Worm (Caenorhabditis elegans) whole organism, mixed stage, embryonic: Measurements from ENCODE around the gene sde-2.
A peak's percentile ranks its signal among the peaks of the same experiment; 100 is the strongest.

Experiments
- M03D4.4 ChIP-seq: sonication (generic microtip); optimal IDR thresholded peaks from 2 replicates; lab custom pipeline; 2017; ENCODE audit warnings: mild to moderate bottlenecking, missing genetic modification characterization, missing compliant biosample characterization
- bed-3 ChIP-seq: fragments of 200-800 bp; sonication (Bioruptor generic); optimal IDR thresholded peaks from 3 replicates; lab custom pipeline; 2018; ENCODE audit warnings: mild to moderate bottlenecking, missing genetic modification characterization, moderate library complexity, missing compliant biosample characterization
- ceh-43 ChIP-seq: fragments of 200-800 bp; sonication (Bioruptor generic); optimal IDR thresholded peaks from 2 replicates; lab custom pipeline; 2018; ENCODE audit warnings: mild to moderate bottlenecking, missing genetic modification characterization, moderate library complexity, missing compliant biosample characterization
- ceh-83 ChIP-seq: fragments of 200-800 bp; sonication (Bioruptor generic); optimal IDR thresholded peaks from 2 replicates; lab custom pipeline; 2018; ENCODE audit warnings: mild to moderate bottlenecking, missing genetic modification characterization, missing compliant biosample characterization
- ces-1 ChIP-seq: fragments of 150-350 bp; optimal IDR thresholded peaks from 2 replicates; lab custom pipeline; 2014; ENCODE audit warnings: missing biosample characterization, missing genetic modification reagents, missing genetic modification characterization
- cnd-1 ChIP-seq: fragments of 200-800 bp; sonication (Bioruptor generic); optimal IDR thresholded peaks from 2 replicates; lab custom pipeline; 2018; ENCODE audit warnings: mild to moderate bottlenecking, missing genetic modification characterization, missing compliant biosample characterization
- drap-1 ChIP-seq: fragments of 200-800 bp; sonication (Bioruptor generic); optimal IDR thresholded peaks from 3 replicates; lab custom pipeline; 2018; ENCODE audit warnings: mild to moderate bottlenecking, missing genetic modification characterization, missing compliant biosample characterization
- elt-1 ChIP-seq: sonication (generic microtip); optimal IDR thresholded peaks from 2 replicates; lab custom pipeline; 2017; ENCODE audit warnings: missing genetic modification characterization, mild to moderate bottlenecking, missing compliant biosample characterization, antibody characterized with exemption, moderate library complexity, borderline replicate concordance; ENCODE audit not compliant: insufficient read depth
- elt-3 ChIP-seq: fragments of 150-350 bp; optimal IDR thresholded peaks from 2 replicates; lab custom pipeline; 2014; ENCODE audit warnings: missing biosample characterization, missing genetic modification characterization
- flh-1 ChIP-seq: fragments of 200-800 bp; sonication (Bioruptor generic); optimal IDR thresholded peaks from 2 replicates; lab custom pipeline; 2018; ENCODE audit warnings: mild to moderate bottlenecking, missing genetic modification characterization, moderate library complexity, missing compliant biosample characterization
- ham-2 ChIP-seq: fragments of 200-800 bp; sonication (Bioruptor generic); optimal IDR thresholded peaks from 2 replicates; lab custom pipeline; 2018; ENCODE audit warnings: mild to moderate bottlenecking, missing genetic modification characterization, missing compliant biosample characterization
- hlh-1 ChIP-seq: fragments of 150-350 bp; optimal IDR thresholded peaks from 2 replicates; lab custom pipeline; 2014; ENCODE audit warnings: missing biosample characterization, missing genetic modification reagents, missing genetic modification characterization
- lin-13 ChIP-seq: fragments of 150-350 bp; optimal IDR thresholded peaks from 2 replicates; lab custom pipeline; 2014; ENCODE audit warnings: missing biosample characterization, missing genetic modification characterization
- lin-32 ChIP-seq: fragments of 200-800 bp; sonication (Bioruptor generic); optimal IDR thresholded peaks from 2 replicates; lab custom pipeline; 2018; ENCODE audit warnings: mild to moderate bottlenecking, missing genetic modification characterization, missing compliant biosample characterization
- mab-5 ChIP-seq: fragments of 150-350 bp; optimal IDR thresholded peaks from 2 replicates; lab custom pipeline; 2014; ENCODE audit warnings: missing biosample characterization, missing genetic modification characterization
- mep-1 ChIP-seq: fragments of 150-350 bp; optimal IDR thresholded peaks from 2 replicates; lab custom pipeline; 2017; ENCODE audit warnings: missing biosample characterization, missing genetic modification reagents, missing genetic modification characterization, inconsistent platforms
- nhr-12 ChIP-seq: fragments of 150-350 bp; optimal IDR thresholded peaks from 2 replicates; lab custom pipeline; 2014; ENCODE audit warnings: missing biosample characterization, missing genetic modification characterization
- nhr-2 ChIP-seq: fragments of 150-350 bp; optimal IDR thresholded peaks from 2 replicates; lab custom pipeline; 2014; ENCODE audit warnings: missing biosample characterization, missing genetic modification characterization
- nhr-237 ChIP-seq: fragments of 150-350 bp; optimal IDR thresholded peaks from 2 replicates; lab custom pipeline; 2014; ENCODE audit warnings: missing biosample characterization, missing genetic modification characterization
- nhr-28 ChIP-seq: fragments of 150-350 bp; optimal IDR thresholded peaks from 2 replicates; lab custom pipeline; 2014; ENCODE audit warnings: missing biosample characterization, missing genetic modification characterization
- nhr-76 ChIP-seq: sonication (generic microtip); optimal IDR thresholded peaks from 2 replicates; lab custom pipeline; 2017; ENCODE audit warnings: missing biosample characterization, missing genetic modification characterization
- sem-2 ChIP-seq: fragments of 200-800 bp; sonication (Bioruptor generic); optimal IDR thresholded peaks from 2 replicates; lab custom pipeline; 2018; ENCODE audit warnings: mild to moderate bottlenecking, missing genetic modification characterization, missing compliant biosample characterization
- snpc-4 ChIP-seq: fragments of 150-350 bp; optimal IDR thresholded peaks from 2 replicates; lab custom pipeline; 2014; ENCODE audit warnings: missing biosample characterization, missing genetic modification characterization
- sptf-1 ChIP-seq: sonication (generic microtip); optimal IDR thresholded peaks from 2 replicates; lab custom pipeline; 2017; ENCODE audit warnings: mild to moderate bottlenecking, missing genetic modification characterization, moderate library complexity, missing compliant biosample characterization
- unc-120 ChIP-seq: sonication (generic microtip); optimal IDR thresholded peaks from 2 replicates; lab custom pipeline; 2017; ENCODE audit warnings: missing genetic modification characterization, missing compliant biosample characterization; ENCODE audit not compliant: poor library complexity, severe bottlenecking
- unc-62 ChIP-seq: fragments of 150-350 bp; optimal IDR thresholded peaks from 2 replicates; lab custom pipeline; 2014; ENCODE audit warnings: missing biosample characterization, missing genetic modification reagents, missing genetic modification characterization
- zip-8 ChIP-seq: fragments of 150-350 bp; optimal IDR thresholded peaks from 2 replicates; lab custom pipeline; 2014; ENCODE audit warnings: missing biosample characterization, missing genetic modification characterization
- ztf-11 ChIP-seq: fragments of 150-350 bp; optimal IDR thresholded peaks from 2 replicates; lab custom pipeline; 2014; ENCODE audit warnings: missing biosample characterization, missing genetic modification characterization

Gene sde-2

DNA sequence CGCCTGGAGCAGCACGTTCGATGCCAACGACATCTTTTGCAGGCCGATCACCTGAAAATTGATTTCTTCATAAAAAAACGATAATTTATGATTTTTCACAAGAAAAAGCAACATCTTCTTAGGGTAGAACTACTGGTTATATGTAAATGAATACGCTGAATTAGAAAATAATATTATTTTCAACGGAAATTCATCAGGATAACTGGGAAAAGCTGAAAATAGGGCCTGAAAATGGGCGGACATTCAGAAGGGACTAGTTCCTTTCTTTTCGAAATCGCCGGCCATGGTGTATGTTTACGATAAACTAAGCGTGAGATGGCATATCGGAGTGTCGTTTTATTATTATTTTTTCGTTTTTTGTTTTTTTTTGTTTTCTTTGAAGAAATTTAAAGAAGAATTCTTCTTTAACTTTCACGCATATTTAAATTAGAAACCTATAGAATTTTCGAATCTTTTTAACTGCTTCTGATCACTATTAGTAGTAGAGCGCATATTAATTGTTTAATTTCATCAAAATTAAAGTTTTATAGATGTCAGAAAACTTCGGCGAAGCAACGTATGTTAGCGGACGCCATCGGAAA, 1.8 kb upstream of the sde-2 start, which contains the start of the genes nduv-2 and F53F4.12:
Gene nduv-2 (minus strand): TSS at position 51 of the 581 bp plus-strand sequence.
Gene F53F4.12 (plus strand): TSS at position 531 of the 581 bp plus-strand sequence.
- no peak for TF ChIP-seq drap-1
- no peak for TF ChIP-seq ham-2 (GFP tag; lab: Kevin White, UChicago)
- no peak for TF ChIP-seq cnd-1
- no peak for TF ChIP-seq nhr-28 (tag; lab: Kevin White, UChicago)
- TF ChIP-seq flh-1: no peak
- TF ChIP-seq zip-8: no peak
- no peak for TF ChIP-seq ceh-83 (GFP tag; lab: Kevin White, UChicago)
- TF ChIP-seq ztf-11: no peak
- TF ChIP-seq mab-5 (tag; lab: Kevin White, UChicago): no peak
- no peak for TF ChIP-seq bed-3 (GFP tag; lab: Kevin White, UChicago)
- no peak for TF ChIP-seq unc-120 (tag; lab: Kevin White, UChicago)
- TF ChIP-seq nhr-12 (tag; lab: Kevin White, UChicago): no peak
- TF ChIP-seq sem-2: no peak

- TF ChIP-seq ztf-11: no peak
- TF ChIP-seq bed-3 (GFP tag; lab: Kevin White, UChicago): no peak
- TF ChIP-seq lin-32 (GFP tag; lab: Kevin White, UChicago): no peak
Observed at ce11 chrV:13634149-13634548, 6.8 kb downstream of the sde-2 start, which contains the start of gene H37A05.2. H37A05.2 (minus strand) TSS chrV:13634249.

DNA sequence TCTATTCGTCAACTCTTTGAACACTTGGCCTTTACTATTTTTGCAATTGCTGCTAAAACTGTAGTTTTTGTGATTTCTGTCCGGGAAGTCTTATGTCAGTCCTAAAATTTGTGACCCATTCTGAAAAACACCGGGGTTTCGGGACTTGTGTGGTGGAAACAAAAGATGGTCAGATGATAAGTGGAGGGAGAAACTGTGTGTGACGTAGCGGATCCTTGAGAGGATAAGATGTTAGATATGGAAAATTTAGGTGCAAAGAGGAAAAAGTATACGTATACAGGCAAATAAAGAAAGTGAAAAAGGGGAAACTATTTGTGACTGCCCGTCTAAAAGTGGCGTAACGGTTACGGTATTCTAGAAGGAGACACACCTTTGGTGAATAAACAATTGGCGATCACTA, 9.0 kb downstream of the sde-2 start:
- no peak for TF ChIP-seq unc-62 (GFP tag; lab: Kevin White, UChicago)
- no peak for TF ChIP-seq nhr-12 (tag; lab: Kevin White, UChicago)
- TF ChIP-seq nhr-2 (tag; lab: Kevin White, UChicago): no peak
- TF ChIP-seq elt-1 (tag; lab: Kevin White, UChicago): peak; percentile 71
- TF ChIP-seq nhr-28 (tag; lab: Kevin White, UChicago): no peak
- no peak for TF ChIP-seq zip-8

DNA sequence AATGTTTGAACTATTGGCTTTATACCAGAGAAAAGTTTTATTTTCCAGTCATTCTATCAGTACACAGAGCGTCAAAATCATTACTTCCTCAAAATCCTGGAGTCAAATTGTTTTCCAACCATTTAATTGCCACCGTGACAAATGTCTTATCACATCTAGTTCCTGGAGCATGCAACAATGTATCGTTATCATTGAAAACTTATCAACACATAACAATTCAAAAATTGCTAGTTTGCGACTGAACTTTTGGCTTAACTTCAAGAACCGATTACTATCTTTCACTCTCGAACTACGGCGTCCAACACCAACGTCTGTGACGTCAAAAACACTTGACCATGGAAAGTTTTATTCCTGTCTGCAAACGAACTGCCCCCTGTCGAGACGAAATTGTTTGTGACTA, 10.7 kb downstream of the sde-2 start:
- TF ChIP-seq sptf-1 (no peak), ceh-83 (GFP tag; lab: Kevin White, UChicago) (no peak), ceh-43 (no peak), ztf-11 (no peak), nhr-76 (tag; lab: Kevin White, UChicago) (no peak), elt-3 (tag; lab: Kevin White, UChicago) (no peak)

DNA sequence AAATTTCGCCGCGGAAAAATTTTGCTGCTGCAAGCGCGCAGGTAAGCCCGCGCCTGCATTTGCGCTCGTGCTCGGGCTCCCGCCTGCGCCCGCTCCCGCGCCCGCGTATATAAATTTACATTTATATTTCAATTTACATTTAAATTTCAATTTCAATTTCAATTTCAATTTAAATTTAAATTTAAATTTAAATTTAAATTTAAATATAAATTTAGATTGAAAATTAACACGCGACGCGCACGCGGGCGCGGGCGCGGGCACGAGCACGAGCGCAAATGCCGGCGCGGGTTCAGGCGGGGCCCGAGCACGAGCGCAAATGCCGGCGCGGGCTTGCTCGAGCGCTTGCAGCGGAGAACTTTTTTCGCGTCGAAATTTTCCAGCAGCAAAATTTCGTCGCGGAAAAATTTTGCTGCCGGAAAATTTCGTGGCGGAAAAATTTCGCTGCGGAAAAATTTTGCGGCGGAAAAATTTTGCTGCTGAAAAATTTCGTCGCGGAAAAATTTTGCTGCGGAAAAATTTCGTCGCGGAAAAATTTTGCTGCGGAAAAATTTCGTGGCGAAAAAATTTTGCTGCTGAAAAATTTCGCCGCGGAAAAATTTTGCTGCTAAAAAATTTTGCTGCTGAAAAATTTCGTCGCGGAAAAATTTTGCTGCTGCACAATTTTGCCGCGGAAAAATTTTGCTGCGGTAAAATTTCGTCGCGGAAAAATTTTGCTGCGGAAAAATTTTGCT, 18.6 kb downstream of the sde-2 start:
- TF ChIP-seq ceh-83 (GFP tag; lab: Kevin White, UChicago) (no peak), sptf-1 (peak; percentile 62)

ce11 chrV:13647185-13647584, 19.8 kb downstream of the sde-2 start:
- TF ChIP-seq sem-2 (no peak), ztf-11 (no peak), snpc-4 (tag; lab: Kevin White, UChicago) (no peak), unc-62 (GFP tag; lab: Kevin White, UChicago) (no peak), flh-1 (no peak), unc-120 (tag; lab: Kevin White, UChicago) (no peak), nhr-237 (tag; lab: Kevin White, UChicago) (no peak), lin-13 (tag; lab: Kevin White, UChicago) (no peak), mab-5 (tag; lab: Kevin White, UChicago) (no peak), ceh-83 (GFP tag; lab: Kevin White, UChicago) (no peak)

- TF ChIP-seq mep-1 (tag; lab: Kevin White, UChicago) (no peak), cnd-1 (no peak), hlh-1 (tag; lab: Kevin White, UChicago) (no peak), snpc-4 (tag; lab: Kevin White, UChicago) (no peak), M03D4.4 (tag; lab: Kevin White, UChicago) (no peak), nhr-237 (tag; lab: Kevin White, UChicago) (no peak), nhr-28 (tag; lab: Kevin White, UChicago) (no peak), ces-1 (GFP tag; lab: Kevin White, UChicago) (no peak)
- TF ChIP-seq, all 35 proteins: peak for 0
Observed at ce11 chrV:13647617-13648016, 20.2 kb downstream of the sde-2 start.
